Fruit fly (Drosophila melanogaster): ENCODE data around the gene gwl.

dm6 chr3R:18738086-18738485 lies 8.1 kb upstream of the gwl start:
- TF ChIP-seq Rel (GFP tag; optimal IDR thresholded peaks at IDR 0.05) (no peak), Rel (tag; optimal IDR thresholded peaks at IDR 0.05) (no peak), jim (GFP tag; optimal IDR thresholded peaks at IDR 0.05) (no peak), tai (GFP tag; optimal IDR thresholded peaks at IDR 0.05) (no peak), sv (GFP tag; optimal IDR thresholded peaks at IDR 0.05) (no peak), OdsH (GFP tag; optimal IDR thresholded peaks at IDR 0.05) (no peak), N (GFP tag; optimal IDR thresholded peaks at IDR 0.05) (no peak), lola (GFP tag; optimal IDR thresholded peaks at IDR 0.05) (no peak), sage (GFP tag; optimal IDR thresholded peaks at IDR 0.05) (no peak), Jra (GFP tag; optimal IDR thresholded peaks at IDR 0.05) (no peak), pan (optimal IDR thresholded peaks at IDR 0.05) (no peak), CG9705 (GFP tag; optimal IDR thresholded peaks at IDR 0.05) (no peak), brk (GFP tag; optimal IDR thresholded peaks at IDR 0.05) (no peak), psq (GFP tag; optimal IDR thresholded peaks at IDR 0.05) (no peak), h (GFP tag; optimal IDR thresholded peaks at IDR 0.05) (no peak)
